Fruit fly (Drosophila melanogaster): ENCODE results near the gene Ccp84Af.
A peak's percentile ranks its signal among the peaks of the same experiment; 100 is the strongest.

Gene Ccp84Af

DNA sequence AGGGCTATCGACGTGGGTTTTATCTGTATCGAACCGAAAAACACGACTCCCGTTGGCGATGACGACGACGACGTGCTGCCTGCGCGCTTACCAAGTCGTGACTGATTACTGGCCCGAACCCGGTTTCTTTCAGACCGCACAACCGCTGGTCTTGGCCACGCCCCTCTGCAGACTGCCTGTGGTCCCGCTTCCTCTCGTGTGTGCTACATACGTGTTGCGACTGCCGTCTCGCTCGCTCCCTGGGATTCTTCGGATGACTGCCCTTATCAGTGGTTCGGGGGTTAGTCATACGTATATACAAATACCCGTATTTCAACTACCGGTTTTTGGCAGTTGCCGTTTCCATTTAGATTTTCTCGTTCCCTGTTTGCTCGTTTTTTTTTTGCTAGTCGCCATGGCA, 11.6 kb downstream of the Ccp84Af start, which contains the start of gene lab (continued):
- no peak for TF ChIP-seq CG8359 (GFP tag; optimal IDR thresholded peaks at IDR 0.05; ENCODE audit: borderline replicate concordance)
- no peak for TF ChIP-seq H2.0 (GFP tag; IDR thresholded peaks at IDR 0.05)
- TF ChIP-seq Dad (GFP tag; optimal IDR thresholded peaks at IDR 0.05): no peak
- no peak for TF ChIP-seq B-H1 (GFP tag; IDR thresholded peaks at IDR 0.05)
- TF ChIP-seq Oli (tag; optimal IDR thresholded peaks at IDR 0.05): no peak
- no peak for TF ChIP-seq Meics (GFP tag; optimal IDR thresholded peaks at IDR 0.05)
- TF ChIP-seq phol (tag; optimal IDR thresholded peaks at IDR 0.05): no peak
- TF ChIP-seq eyg (GFP tag; optimal IDR thresholded peaks at IDR 0.05): no peak
- no peak for TF ChIP-seq CG12299 (tag; optimal IDR thresholded peaks at IDR 0.05)
- TF ChIP-seq Dref (GFP tag; IDR thresholded peaks at IDR 0.05): no peak
- TF ChIP-seq Drgx (GFP tag; IDR thresholded peaks at IDR 0.05): no peak
- TF ChIP-seq tap (tag; optimal IDR thresholded peaks at IDR 0.05): no peak
- no peak; the same call in 1 of the 2 replicates for TF ChIP-seq amos (GFP tag; IDR thresholded peaks at IDR 0.05; ENCODE audit: partially characterized antibody)
- TF ChIP-seq CG10462 (GFP tag; optimal IDR thresholded peaks at IDR 0.05): no peak
- peak; percentile 4 for TF ChIP-seq CG3995 (GFP tag; optimal IDR thresholded peaks at IDR 0.05)
- no peak for TF ChIP-seq CG31388 (GFP tag; optimal IDR thresholded peaks at IDR 0.05)
- TF ChIP-seq CG6272 (GFP tag; IDR thresholded peaks at IDR 0.05): no peak
- TF ChIP-seq ken (GFP tag; IDR thresholded peaks at IDR 0.05): no peak
- no peak for TF ChIP-seq salm (tag; optimal IDR thresholded peaks at IDR 0.05)
- no peak for TF ChIP-seq Doc2 (GFP tag; IDR thresholded peaks at IDR 0.05)
- no peak for TF ChIP-seq CG33213 (GFP tag; optimal IDR thresholded peaks at IDR 0.05)
- no peak for TF ChIP-seq E2f2 (GFP tag; IDR thresholded peaks at IDR 0.05)
- no peak for TF ChIP-seq CG18262 (tag; optimal IDR thresholded peaks at IDR 0.05)
- TF ChIP-seq Sox100B (GFP tag; optimal IDR thresholded peaks at IDR 0.05): no peak
- TF ChIP-seq GATAe (GFP tag; conservative IDR thresholded peaks at IDR 0.05): peak; percentile 71
- TF ChIP-seq schlank (tag; optimal IDR thresholded peaks at IDR 0.05): no peak
- no peak for TF ChIP-seq CG1529 (GFP tag; optimal IDR thresholded peaks at IDR 0.05)
- TF ChIP-seq CG15011 (GFP tag; optimal IDR thresholded peaks at IDR 0.05): no peak
- no peak for TF ChIP-seq esg (GFP tag; conservative IDR thresholded peaks at IDR 0.05)
- TF ChIP-seq CG7928 (GFP tag; optimal IDR thresholded peaks at IDR 0.05): no peak
- TF ChIP-seq CG3838 (GFP tag; optimal IDR thresholded peaks at IDR 0.05): no peak
- peak; percentile 85 for TF ChIP-seq CG5180 (GFP tag; optimal IDR thresholded peaks at IDR 0.05)
- no peak for TF ChIP-seq ro (GFP tag; IDR thresholded peaks at IDR 0.05)
- TF ChIP-seq sisA (GFP tag; IDR thresholded peaks at IDR 0.05): no peak
- no peak for TF ChIP-seq CG10274 (GFP tag; optimal IDR thresholded peaks at IDR 0.05)
- no peak for TF ChIP-seq Gug (GFP tag; IDR thresholded peaks at IDR 0.05)
- no peak for TF ChIP-seq Ssrp (tag; optimal IDR thresholded peaks at IDR 0.05)
- no peak for TF ChIP-seq chn (GFP tag; optimal IDR thresholded peaks at IDR 0.05)
- no peak for TF ChIP-seq jigr1 (GFP tag; IDR thresholded peaks at IDR 0.05)
- no peak for TF ChIP-seq CG8281 (tag; optimal IDR thresholded peaks at IDR 0.05)
- TF ChIP-seq CG3407 (GFP tag; optimal IDR thresholded peaks at IDR 0.05): no peak
- TF ChIP-seq CG4360 (GFP tag; IDR thresholded peaks at IDR 0.05): no peak
- no peak for TF ChIP-seq CG17328 (GFP tag; IDR thresholded peaks at IDR 0.05)
- no peak for TF ChIP-seq gsb-n (tag; optimal IDR thresholded peaks at IDR 0.05)
- TF ChIP-seq CG7372 (GFP tag; IDR thresholded peaks at IDR 0.05): no peak
- TF ChIP-seq ara (GFP tag; IDR thresholded peaks at IDR 0.05): no peak
- peak; percentile 50 for TF ChIP-seq crol (GFP tag; IDR thresholded peaks at IDR 0.05)
- no peak for TF ChIP-seq Dp (GFP tag; optimal IDR thresholded peaks at IDR 0.05)
- TF ChIP-seq stc (GFP tag; IDR thresholded peaks at IDR 0.05): no peak
- TF ChIP-seq CG14441 (GFP tag; IDR thresholded peaks at IDR 0.05): no peak
- TF ChIP-seq CG16813 (GFP tag; IDR thresholded peaks at IDR 0.05; ENCODE audit: partially characterized antibody): no peak
- no peak for TF ChIP-seq eve (GFP tag; optimal IDR thresholded peaks at IDR 0.05)
- TF ChIP-seq zen2 (GFP tag; IDR thresholded peaks at IDR 0.05; ENCODE audit: partially characterized antibody): no peak
